Fruit fly (Drosophila melanogaster): ENCODE results near the gene tld.

DNA sequence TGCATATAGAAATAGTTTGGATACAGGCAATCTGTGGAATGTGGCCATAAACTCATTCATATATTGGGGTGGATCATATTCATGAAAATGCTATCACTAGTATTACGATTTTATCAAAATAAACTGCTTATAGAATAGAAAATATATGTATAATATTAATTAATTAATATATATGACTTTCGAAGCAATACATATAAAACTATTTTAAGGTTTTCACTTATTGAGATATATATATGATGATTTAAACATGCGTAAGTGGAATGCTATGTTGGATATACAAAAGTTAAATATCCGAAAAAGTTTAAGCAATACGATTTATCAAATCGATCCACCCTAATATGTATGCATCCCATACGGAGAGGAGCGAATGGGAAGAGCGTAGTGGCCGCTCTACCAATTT is 49.1 kb downstream of the tld start:
- no peak for TF ChIP-seq dl (GFP tag; optimal IDR thresholded peaks at IDR 0.05; ENCODE audit: insufficient read depth in 1 of 2, partially characterized antibody in 2 of 2)
- no peak for TF ChIP-seq fru (GFP tag; optimal IDR thresholded peaks at IDR 0.05)
- TF ChIP-seq Sp1 (GFP tag; optimal IDR thresholded peaks at IDR 0.05) = no peak
- TF ChIP-seq pan (optimal IDR thresholded peaks at IDR 0.05) = no peak
- TF ChIP-seq Abd-B (GFP tag; optimal IDR thresholded peaks at IDR 0.05) = no peak
- no peak for TF ChIP-seq Mio (GFP tag; optimal IDR thresholded peaks at IDR 0.05)
- TF ChIP-seq Hnf4 (GFP tag; optimal IDR thresholded peaks at IDR 0.05) = no peak
- no peak for TF ChIP-seq Dfd (GFP tag; optimal IDR thresholded peaks at IDR 0.05)
- TF ChIP-seq OdsH (GFP tag; optimal IDR thresholded peaks at IDR 0.05) = no peak
- no peak for TF ChIP-seq CG9705 (GFP tag; optimal IDR thresholded peaks at IDR 0.05)
- TF ChIP-seq sv (GFP tag; optimal IDR thresholded peaks at IDR 0.05) = no peak
- no peak for TF ChIP-seq dsf (GFP tag; optimal IDR thresholded peaks at IDR 0.05; ENCODE audit: borderline replicate concordance)
